Fruit fly (Drosophila melanogaster): Measurements from ENCODE around the gene Arpc3B.

dm6 chrX:17123545-17124203, 18.0 kb upstream of the Arpc3B start:
- no peak for TF ChIP-seq ttk (optimal IDR thresholded peaks at IDR 0.05)
- no peak for TF ChIP-seq insv (optimal IDR thresholded peaks at IDR 0.05)

Measured in Kc167 (cell line).